Worm (Caenorhabditis elegans): ENCODE data around the gene F53B7.4.

- TF ChIP-seq nhr-25 (tag; optimal IDR thresholded peaks at IDR 0.05) (no peak), R02D3.7 (tag; optimal IDR thresholded peaks at IDR 0.05) (no peak), alr-1 (tag; optimal IDR thresholded peaks at IDR 0.05) (no peak)
These were observed 41.8 kb downstream of the F53B7.4 start, which contains the start of gene vps-36 for ce11 chrV:10960544-10960943.

Measured in whole organism, L2 larva.